Worm (Caenorhabditis elegans) whole organism, L3 larva: ENCODE results near the gene F10E7.2.
A peak's percentile ranks its signal among the peaks of the same experiment; 100 is the strongest.

ENCODE experiments used
- ZK546.5 ChIP-seq: sonication (generic microtip); optimal IDR thresholded peaks from 2 replicates; lab custom pipeline; 2017; ENCODE audit warnings: missing biosample characterization, missing genetic modification characterization
- aly-2 ChIP-seq: fragments of 150-350 bp; optimal IDR thresholded peaks from 2 replicates; lab custom pipeline; 2014; ENCODE audit warnings: missing biosample characterization, missing genetic modification characterization
- ama-1 ChIP-seq: fragments of 150-350 bp; optimal IDR thresholded peaks from 2 replicates; lab custom pipeline; 2018
- ceh-28 ChIP-seq: fragments of 150-350 bp; optimal IDR thresholded peaks from 2 replicates; lab custom pipeline; 2014; ENCODE audit warnings: missing biosample characterization, missing genetic modification reagents, missing genetic modification characterization
- ceh-9 ChIP-seq: sonication (generic microtip); optimal IDR thresholded peaks from 2 replicates; lab custom pipeline; 2018; ENCODE audit warnings: missing biosample characterization, missing genetic modification characterization
- daf-12 ChIP-seq: fragments of 150-350 bp; optimal IDR thresholded peaks from 2 replicates; lab custom pipeline; 2014; ENCODE audit warnings: missing biosample characterization, missing genetic modification reagents, missing genetic modification characterization
- egl-27 ChIP-seq: sonication (generic microtip); optimal IDR thresholded peaks from 4 replicates; lab custom pipeline; 2017; ENCODE audit warnings: missing biosample characterization, missing genetic modification reagents, missing genetic modification characterization
- egl-5 ChIP-seq: fragments of 150-350 bp; optimal IDR thresholded peaks from 2 replicates; lab custom pipeline; 2017; ENCODE audit warnings: missing biosample characterization, missing genetic modification reagents, missing genetic modification characterization, inconsistent platforms
- elt-1 ChIP-seq: fragments of 150-350 bp; optimal IDR thresholded peaks from 2 replicates; lab custom pipeline; 2014; ENCODE audit warnings: missing biosample characterization, missing genetic modification characterization
- elt-2 ChIP-seq: sonication (generic microtip); optimal IDR thresholded peaks from 2 replicates; lab custom pipeline; 2016; ENCODE audit warnings: missing genetic modification reagents, mild to moderate bottlenecking, missing genetic modification characterization, missing compliant biosample characterization
- elt-3 ChIP-seq, 3 experiments: fragments of 150-350 bp in 1 of 3; sonication (generic microtip) in 2 of 3; optimal IDR thresholded peaks; 2 replicates in 2 of 3; 4 replicates in 1 of 3; lab custom pipeline; 2014 to 2017; ENCODE audit warnings: missing biosample characterization in 3 of 3, missing genetic modification characterization in 3 of 3
- fos-1 ChIP-seq: fragments of 150-350 bp; optimal IDR thresholded peaks from 2 replicates; lab custom pipeline; 2014; ENCODE audit warnings: missing biosample characterization, missing genetic modification characterization
- hmg-11 ChIP-seq: sonication (generic microtip); optimal IDR thresholded peaks from 2 replicates; lab custom pipeline; 2016; ENCODE audit warnings: missing genetic modification characterization, missing compliant biosample characterization
- jun-1 ChIP-seq: fragments of 150-350 bp; optimal IDR thresholded peaks from 2 replicates; lab custom pipeline; 2014; ENCODE audit warnings: missing biosample characterization, missing genetic modification reagents, missing genetic modification characterization
- lin-15B ChIP-seq: fragments of 150-350 bp; optimal IDR thresholded peaks from 2 replicates; lab custom pipeline; 2014; ENCODE audit warnings: missing biosample characterization, missing genetic modification characterization
- lsy-12 ChIP-seq: sonication (generic microtip); optimal IDR thresholded peaks from 2 replicates; lab custom pipeline; 2016; ENCODE audit warnings: mild to moderate bottlenecking, missing genetic modification characterization, missing compliant biosample characterization
- mdl-1 ChIP-seq: fragments of 150-350 bp; optimal IDR thresholded peaks from 2 replicates; lab custom pipeline; 2014; ENCODE audit warnings: missing biosample characterization, missing genetic modification characterization
- mml-1 ChIP-seq: fragments of 150-350 bp; sonication (generic microtip); optimal IDR thresholded peaks from 3 replicates; lab custom pipeline; 2014; ENCODE audit warnings: missing biosample characterization, missing genetic modification characterization
- nfya-1 ChIP-seq: sonication (generic microtip); optimal IDR thresholded peaks from 2 replicates; lab custom pipeline; 2017; ENCODE audit warnings: missing genetic modification characterization, mild to moderate bottlenecking, missing compliant biosample characterization, antibody characterized with exemption, moderate library complexity; ENCODE audit not compliant: insufficient read depth
- nhr-11 ChIP-seq: fragments of 150-350 bp; optimal IDR thresholded peaks from 2 replicates; lab custom pipeline; 2014; ENCODE audit warnings: missing biosample characterization, missing genetic modification characterization
- nhr-12 ChIP-seq: fragments of 150-350 bp; optimal IDR thresholded peaks from 2 replicates; lab custom pipeline; 2014; ENCODE audit warnings: missing biosample characterization, missing genetic modification characterization
- nhr-23 ChIP-seq: fragments of 150-350 bp; optimal IDR thresholded peaks from 2 replicates; lab custom pipeline; 2014; ENCODE audit warnings: missing biosample characterization, missing genetic modification reagents, missing genetic modification characterization
- nhr-237 ChIP-seq: fragments of 150-350 bp; optimal IDR thresholded peaks from 2 replicates; lab custom pipeline; 2014; ENCODE audit warnings: missing biosample characterization, missing genetic modification characterization
- nhr-25 ChIP-seq: sonication (generic microtip); optimal IDR thresholded peaks from 2 replicates; lab custom pipeline; 2017; ENCODE audit warnings: missing biosample characterization, missing genetic modification characterization
- nhr-76 ChIP-seq: fragments of 150-350 bp; sonication (generic microtip); optimal IDR thresholded peaks from 5 replicates; lab custom pipeline; 2014; ENCODE audit warnings: missing biosample characterization, missing genetic modification characterization
- nhr-77 ChIP-seq: fragments of 150-350 bp; optimal IDR thresholded peaks from 2 replicates; lab custom pipeline; 2014; ENCODE audit warnings: missing biosample characterization, missing genetic modification characterization
- pqm-1 ChIP-seq: fragments of 150-350 bp; optimal IDR thresholded peaks from 2 replicates; lab custom pipeline; 2017; ENCODE audit warnings: missing biosample characterization, missing genetic modification characterization, inconsistent platforms
- sea-2 ChIP-seq: fragments of 150-350 bp; sonication (generic microtip); optimal IDR thresholded peaks from 4 replicates; lab custom pipeline; 2014; ENCODE audit warnings: missing biosample characterization, missing genetic modification reagents, missing genetic modification characterization
- skn-1 ChIP-seq: fragments of 150-350 bp; optimal IDR thresholded peaks from 2 replicates; lab custom pipeline; 2014; ENCODE audit warnings: missing biosample characterization, missing genetic modification characterization
- tbx-2 ChIP-seq: sonication (generic microtip); optimal IDR thresholded peaks from 2 replicates; lab custom pipeline; 2016; ENCODE audit warnings: mild to moderate bottlenecking, missing genetic modification characterization, missing compliant biosample characterization
- unc-62 ChIP-seq: fragments of 150-350 bp; sonication (generic microtip); optimal IDR thresholded peaks from 4 replicates; lab custom pipeline; 2014; ENCODE audit warnings: missing biosample characterization, missing genetic modification reagents, missing genetic modification characterization
- zag-1 ChIP-seq: fragments of 150-350 bp; optimal IDR thresholded peaks from 2 replicates; lab custom pipeline; 2014; ENCODE audit warnings: missing biosample characterization, missing genetic modification characterization

The F10E7.2 gene

ce11 chrII:7121762-7122292 is at the start of gene F10E7.2:
Gene F10E7.2 (plus strand): TSS chrII:7122242.
- TF ChIP-seq nhr-12 (tag; lab: Kevin White, UChicago) (no peak), fos-1 (tag; lab: Kevin White, UChicago) (no peak), daf-12 (no peak), egl-27 (no peak), ZK546.5 (tag; lab: Kevin White, UChicago) (no peak), ceh-28 (tag; lab: Kevin White, UChicago) (no peak)

- TF ChIP-seq lsy-12 (tag; lab: Kevin White, UChicago) (no peak), nhr-12 (tag; lab: Kevin White, UChicago) (no peak), tbx-2 (tag; lab: Kevin White, UChicago) (no peak), elt-1 (no peak), aly-2 (tag; lab: Kevin White, UChicago) (no peak), nhr-76 (tag; lab: Kevin White, UChicago) (no peak), mdl-1 (no peak), nhr-25 (tag; lab: Kevin White, UChicago) (no peak), skn-1 (tag; lab: Kevin White, UChicago) (no peak), unc-62 (no peak)
- TF ChIP-seq, all 47 proteins: peak for 0
Observed at ce11 chrII:7072315-7072589, 49.8 kb upstream of the F10E7.2 start, which contains the start of gene kars-1. Gene kars-1 (minus strand): TSS chrII:7072415.

- TF ChIP-seq nhr-11 (tag; lab: Kevin White, UChicago) (peak; percentile 86), lin-15B (tag; lab: Kevin White, UChicago) (peak; percentile 86), nfya-1 (peak; percentile 62), elt-2 (tag; lab: Kevin White, UChicago) (peak; percentile 61), jun-1 (tag; lab: Kevin White, UChicago) (peak; percentile 1), nhr-23 (tag; lab: Kevin White, UChicago) (peak; percentile 59), elt-3 (tag; optimal IDR thresholded peaks at IDR 0.05; lab: Kevin White, UChicago) (no peak), pqm-1 (peak; percentile 41), mml-1 (no peak), nhr-12 (tag; lab: Kevin White, UChicago) (no peak), skn-1 (tag; lab: Kevin White, UChicago) (peak; percentile 58), nhr-25 (tag; lab: Kevin White, UChicago) (peak; percentile 39), egl-5 (tag; lab: Kevin White, UChicago) (peak; percentile 76), zag-1 (no peak)
- TF ChIP-seq, all 47 proteins: peak for 10
Observed at ce11 chrII:7072590-7073536, 49.2 kb upstream of the F10E7.2 start.

- TF ChIP-seq sea-2 (GFP tag; lab: Kevin White, UChicago) = no peak
- no peak for TF ChIP-seq nhr-12 (tag; lab: Kevin White, UChicago)
- no peak for TF ChIP-seq nhr-77 (tag; lab: Kevin White, UChicago)
- TF ChIP-seq nhr-237 (tag; lab: Kevin White, UChicago) = no peak
- no peak for TF ChIP-seq nhr-23 (tag; lab: Kevin White, UChicago)
- TF ChIP-seq nhr-76 (tag; lab: Kevin White, UChicago) = no peak
- TF ChIP-seq hmg-11 = no peak
- no peak for TF ChIP-seq jun-1 (tag; lab: Kevin White, UChicago)
- TF ChIP-seq daf-12 = no peak
- no peak for TF ChIP-seq ceh-9
- TF ChIP-seq nhr-25 (tag; lab: Kevin White, UChicago) = no peak
- TF ChIP-seq egl-5 (tag; lab: Kevin White, UChicago) = no peak
- TF ChIP-seq, all 47 proteins: peak for 0
Observed at ce11 chrII:7073537-7073913, 48.5 kb upstream of the F10E7.2 start, which contains the start of gene kat-1. Gene kat-1 (plus strand): TSS chrII:7073814.

ce11 chrII:7075564-7076228 is 46.3 kb upstream of the F10E7.2 start, which contains the start of gene T02G5.7:
Gene T02G5.7 (plus strand): TSS chrII:7075614.
- TF ChIP-seq ama-1 (lab: Kevin White, UChicago) (peak; percentile 17), tbx-2 (tag; lab: Kevin White, UChicago) (no peak)
